Fruit fly (Drosophila melanogaster) whole organism, embryonic: ENCODE measurements around the gene CG9288.

Source experiments
- Abd-B ChIP-seq: fragments of 200-800 bp; sonication (Bioruptor generic); optimal IDR thresholded peaks from 2 replicates; lab custom pipeline; 2018; ENCODE audit warnings: missing biosample characterization, mild to moderate bottlenecking, missing genetic modification characterization, moderate library complexity
- Antp ChIP-seq: fragments of 200-800 bp; sonication (Bioruptor generic); optimal IDR thresholded peaks from 3 replicates; lab custom pipeline; 2016; ENCODE audit warnings: missing biosample characterization, missing genetic modification characterization
- B-H2 ChIP-seq: fragments of 200-800 bp; sonication (Bioruptor generic); optimal IDR thresholded peaks from 2 replicates; lab custom pipeline; 2018; ENCODE audit warnings: missing biosample characterization, mild to moderate bottlenecking, missing genetic modification characterization
- BtbVII ChIP-seq: fragments of 200-800 bp; sonication (Bioruptor generic); optimal IDR thresholded peaks from 3 replicates; lab custom pipeline; 2017; ENCODE audit warnings: missing biosample characterization, mild to moderate bottlenecking, missing genetic modification characterization
- CG10147 ChIP-seq: fragments of 200-800 bp; sonication (Bioruptor generic); optimal IDR thresholded peaks from 2 replicates; lab custom pipeline; 2019; ENCODE audit warnings: missing biosample characterization, mild to moderate bottlenecking, missing genetic modification characterization, moderate library complexity
- CG10274 ChIP-seq: fragments of 200-800 bp; sonication (Bioruptor generic); optimal IDR thresholded peaks from 3 replicates; lab custom pipeline; 2017; ENCODE audit warnings: missing biosample characterization, mild to moderate bottlenecking, missing genetic modification characterization
- CG1233 ChIP-seq: fragments of 200-800 bp; sonication (Bioruptor generic); optimal IDR thresholded peaks from 4 replicates; lab custom pipeline; 2018; ENCODE audit warnings: missing biosample characterization, mild to moderate bottlenecking, missing genetic modification characterization
- CG12769 ChIP-seq: fragments of 200-800 bp; sonication (Bioruptor generic); optimal IDR thresholded peaks from 2 replicates; lab custom pipeline; 2019; ENCODE audit warnings: missing biosample characterization, mild to moderate bottlenecking, missing genetic modification characterization, moderate library complexity
- CG13123 ChIP-seq: fragments of 200-800 bp; sonication (Bioruptor generic); optimal IDR thresholded peaks from 2 replicates; lab custom pipeline; 2016; ENCODE audit warnings: missing biosample characterization, missing genetic modification characterization
- CG14050 ChIP-seq: fragments of 200-800 bp; sonication (Bioruptor generic); IDR thresholded peaks from 3 replicates; pipeline ENCODE4 v1.3.6; 2022; ENCODE audit warnings: missing biosample characterization, missing genetic modification characterization
- CG15601 ChIP-seq: fragments of 200-800 bp; sonication (Bioruptor generic); optimal IDR thresholded peaks from 3 replicates; lab custom pipeline; 2019; ENCODE audit warnings: missing biosample characterization, mild to moderate bottlenecking, missing genetic modification characterization, moderate library complexity
- CG16813 ChIP-seq: fragments of 200-800 bp; sonication (Bioruptor generic); IDR thresholded peaks from 3 replicates; pipeline ENCODE4 v1.3.6; 2022; ENCODE audit warnings: missing biosample characterization, missing genetic modification characterization; ENCODE audit not compliant: partially characterized antibody
- CG32532 ChIP-seq: fragments of 200-800 bp; sonication (Bioruptor generic); IDR thresholded peaks from 2 replicates; pipeline ENCODE4 v1.3.6; 2022; ENCODE audit warnings: missing biosample characterization, missing genetic modification characterization
- CG3726 ChIP-seq: fragments of 200-800 bp; sonication (Bioruptor generic); IDR thresholded peaks from 3 replicates; pipeline ENCODE4, ENCODE4 v1.3.6; 2022; ENCODE audit warnings: missing biosample characterization, missing genetic modification characterization
- CG4424 ChIP-seq: fragments of 200-800 bp; sonication (Bioruptor generic); optimal IDR thresholded peaks from 3 replicates; lab custom pipeline; 2016; ENCODE audit warnings: missing biosample characterization, missing genetic modification characterization
- CG6854 ChIP-seq: fragments of 200-800 bp; sonication (Bioruptor generic); optimal IDR thresholded peaks from 3 replicates; lab custom pipeline; 2017; ENCODE audit warnings: missing biosample characterization, mild to moderate bottlenecking, missing genetic modification characterization
- CG9876 ChIP-seq: fragments of 200-800 bp; sonication (Bioruptor generic); optimal IDR thresholded peaks from 2 replicates; lab custom pipeline; 2016; ENCODE audit warnings: missing biosample characterization, missing genetic modification characterization
- Dfd ChIP-seq, 2 experiments: fragments of >200 bp; optimal IDR thresholded peaks; 2 replicates each; lab custom pipeline; 2017; ENCODE audit warnings: missing biosample characterization in 2 of 2, missing genetic modification characterization in 2 of 2
- Dll ChIP-seq: fragments of 200-800 bp; sonication (Bioruptor generic); IDR thresholded peaks from 4 replicates; pipeline ENCODE4 v1.3.6; 2022; ENCODE audit warnings: missing biosample characterization, missing genetic modification characterization; ENCODE audit not compliant: partially characterized antibody
- Dp ChIP-seq: fragments of 200-800 bp; sonication (Bioruptor generic); optimal IDR thresholded peaks from 2 replicates; lab custom pipeline; 2018; ENCODE audit warnings: missing biosample characterization, mild to moderate bottlenecking, missing genetic modification characterization, moderate library complexity
- Eip74EF ChIP-seq, 2 experiments: fragments of 200-800 bp in 1 of 2; fragments of >200 bp in 1 of 2; sonication (Bioruptor generic) in 1 of 2; optimal IDR thresholded peaks; 2 replicates each; lab custom pipeline; 2017 to 2019; ENCODE audit warnings: missing biosample characterization in 2 of 2, missing genetic modification characterization in 2 of 2, mild to moderate bottlenecking in 1 of 2, moderate library complexity in 1 of 2
- HLHmδ ChIP-seq: fragments of 200-800 bp; sonication (Bioruptor generic); optimal IDR thresholded peaks from 2 replicates; lab custom pipeline; 2018; ENCODE audit warnings: missing biosample characterization, mild to moderate bottlenecking, missing genetic modification characterization, moderate library complexity
- Mrtf ChIP-seq: fragments of 200-800 bp; sonication (Bioruptor generic); IDR thresholded peaks from 3 replicates; pipeline ENCODE4 v1.3.6; 2022; ENCODE audit warnings: missing biosample characterization, missing genetic modification characterization
- NC2β ChIP-seq: fragments of 200-800 bp; sonication (Bioruptor generic); optimal IDR thresholded peaks from 2 replicates; lab custom pipeline; 2016; ENCODE audit warnings: missing biosample characterization, missing genetic modification characterization
- Six4 ChIP-seq: fragments of 200-800 bp; sonication (Bioruptor generic); optimal IDR thresholded peaks from 2 replicates; lab custom pipeline; 2016; ENCODE audit warnings: missing biosample characterization, missing genetic modification characterization
- Sry-β ChIP-seq: fragments of 200-800 bp; sonication (Bioruptor generic); optimal IDR thresholded peaks from 2 replicates; lab custom pipeline; 2018; ENCODE audit warnings: missing biosample characterization, mild to moderate bottlenecking, missing genetic modification characterization, moderate library complexity
- Tbp ChIP-seq: fragments of >200 bp; optimal IDR thresholded peaks from 2 replicates; lab custom pipeline; 2018; ENCODE audit warnings: missing biosample characterization, missing genetic modification characterization
- Usf ChIP-seq: fragments of 200-800 bp; sonication (Bioruptor generic); optimal IDR thresholded peaks from 2 replicates; lab custom pipeline; 2017; ENCODE audit warnings: missing genotype, missing biosample characterization, missing genetic modification characterization
- al ChIP-seq: fragments of 200-800 bp; sonication (Bioruptor generic); IDR thresholded peaks from 2 replicates; pipeline ENCODE4 v1.3.6; 2022; ENCODE audit warnings: missing biosample characterization, missing genetic modification characterization
- ap ChIP-seq: fragments of 200-800 bp; sonication (Bioruptor generic); IDR thresholded peaks from 2 replicates; pipeline ENCODE4 v1.3.6; 2022; ENCODE audit warnings: missing biosample characterization, missing genetic modification characterization
- ash1 ChIP-seq: fragments of 200-800 bp; sonication (Bioruptor generic); optimal IDR thresholded peaks from 2 replicates; lab custom pipeline; 2018; ENCODE audit warnings: missing biosample characterization, mild to moderate bottlenecking, missing genetic modification characterization
- bcd ChIP-seq: fragments of 200-800 bp; sonication (Bioruptor generic); optimal IDR thresholded peaks from 2 replicates; lab custom pipeline; 2017; ENCODE audit warnings: missing biosample characterization, mild to moderate bottlenecking, missing genetic modification characterization
- dati ChIP-seq: fragments of 200-800 bp; sonication (Bioruptor generic); IDR thresholded peaks from 2 replicates; pipeline ENCODE4 v1.3.6; 2022; ENCODE audit warnings: missing biosample characterization, missing genetic modification characterization
- disco-r ChIP-seq: fragments of 200-800 bp; sonication (Bioruptor generic); optimal IDR thresholded peaks from 2 replicates; lab custom pipeline; 2016; ENCODE audit warnings: missing biosample characterization, missing genetic modification characterization
- gcm2 ChIP-seq: fragments of 200-800 bp; sonication (Bioruptor generic); optimal IDR thresholded peaks from 2 replicates; lab custom pipeline; 2016; ENCODE audit warnings: missing biosample characterization, missing genetic modification characterization
- klu ChIP-seq: fragments of 200-800 bp; sonication (Bioruptor generic); IDR thresholded peaks from 2 replicates; pipeline ENCODE4 v1.3.6; 2022; ENCODE audit warnings: missing biosample characterization, missing genetic modification characterization
- lab ChIP-seq: fragments of 200-800 bp; sonication (Bioruptor generic); optimal IDR thresholded peaks from 3 replicates; lab custom pipeline; 2017; ENCODE audit warnings: missing biosample characterization, missing genetic modification characterization, mild to moderate bottlenecking, moderate library complexity, missing genetic modification reagents
- lbe ChIP-seq: fragments of 200-800 bp; sonication (Bioruptor generic); optimal IDR thresholded peaks from 2 replicates; lab custom pipeline; 2016; ENCODE audit warnings: missing biosample characterization, mild to moderate bottlenecking, missing genetic modification characterization
- luna ChIP-seq: fragments of 200-800 bp; sonication (Bioruptor generic); optimal IDR thresholded peaks from 2 replicates; lab custom pipeline; 2016; ENCODE audit warnings: missing biosample characterization, missing genetic modification characterization
- mld ChIP-seq: fragments of 200-800 bp; sonication (Bioruptor generic); IDR thresholded peaks from 3 replicates; pipeline ENCODE4 v1.3.6; 2022; ENCODE audit warnings: missing biosample characterization, missing genetic modification characterization; ENCODE audit not compliant: partially characterized antibody
- nau ChIP-seq: fragments of 200-800 bp; sonication (Bioruptor generic); optimal IDR thresholded peaks from 3 replicates; lab custom pipeline; 2017; ENCODE audit warnings: missing biosample characterization, mild to moderate bottlenecking, missing genetic modification characterization, missing genetic modification reagents
- nmo ChIP-seq: fragments of 200-800 bp; sonication (Bioruptor generic); optimal IDR thresholded peaks from 2 replicates; lab custom pipeline; 2018; ENCODE audit warnings: missing biosample characterization, mild to moderate bottlenecking, missing genetic modification characterization, moderate library complexity
- sisA ChIP-seq: fragments of 200-800 bp; sonication (Bioruptor generic); IDR thresholded peaks from 2 replicates; pipeline ENCODE4 v1.3.6; 2022; ENCODE audit warnings: missing biosample characterization, missing genetic modification characterization
- sug ChIP-seq: fragments of 200-800 bp; optimal IDR thresholded peaks from 2 replicates; lab custom pipeline; 2019; ENCODE audit warnings: missing biosample characterization, mild to moderate bottlenecking, missing genetic modification characterization, moderate library complexity
- tgo ChIP-seq: fragments of 200-800 bp; sonication (Bioruptor generic); IDR thresholded peaks from 3 replicates; pipeline ENCODE4 v1.3.6; 2022; ENCODE audit warnings: missing biosample characterization, missing genetic modification characterization
- trem ChIP-seq: fragments of 200-800 bp; optimal IDR thresholded peaks from 3 replicates; lab custom pipeline; 2019; ENCODE audit warnings: missing biosample characterization, mild to moderate bottlenecking, missing genetic modification characterization, moderate library complexity
- zen2 ChIP-seq: fragments of 200-800 bp; sonication (Bioruptor generic); IDR thresholded peaks from 3 replicates; pipeline ENCODE4 v1.3.6; 2022; ENCODE audit warnings: missing biosample characterization, missing genetic modification characterization; ENCODE audit not compliant: partially characterized antibody
- zf30C ChIP-seq: fragments of 200-800 bp; sonication (Bioruptor generic); optimal IDR thresholded peaks from 3 replicates; lab custom pipeline; 2018; ENCODE audit warnings: missing biosample characterization, mild to moderate bottlenecking, missing genetic modification characterization

Gene CG9288

DNA sequence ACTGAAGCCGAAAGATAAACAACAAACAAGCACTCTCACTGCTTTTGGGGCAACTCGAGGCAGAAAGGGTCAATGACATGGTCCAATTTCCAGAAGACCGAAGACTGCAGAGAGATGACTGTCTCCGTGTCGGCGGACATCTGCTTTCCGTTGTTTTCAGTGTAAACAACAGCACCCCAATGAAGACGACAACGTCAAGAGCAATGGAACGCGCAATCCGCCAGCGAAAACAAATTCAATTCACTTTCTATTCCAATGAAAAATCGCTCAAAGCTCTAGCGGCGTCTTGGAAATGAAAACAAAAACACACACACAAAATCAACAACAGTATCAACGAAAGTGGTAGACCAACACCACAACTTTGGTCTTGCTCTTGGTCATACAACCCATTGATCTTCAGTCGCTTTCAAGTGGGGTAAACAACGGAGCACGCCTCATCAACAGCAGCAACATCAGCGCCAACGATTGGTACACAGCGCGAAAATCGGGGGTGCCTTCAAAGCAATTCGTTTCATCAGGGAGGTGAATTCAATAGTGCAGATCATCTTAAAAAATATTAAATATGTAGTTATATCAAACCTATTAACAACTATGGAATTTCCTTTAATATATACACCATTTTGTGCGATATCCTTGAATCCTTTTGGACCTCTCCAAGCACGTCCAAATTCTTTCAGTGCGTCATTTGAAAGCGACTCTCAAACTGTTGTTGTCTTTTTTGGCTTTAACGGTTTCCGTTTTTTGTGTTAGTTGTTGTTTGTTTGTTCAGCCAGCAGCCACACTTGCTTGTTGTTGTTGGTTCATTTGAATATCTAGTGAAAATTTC lies 38.3 kb downstream of the CG9288 start (continued):
- TF ChIP-seq tgo (GFP tag; lab: Robert Waterston, UW) (peak; percentile 65; the same call in 2 of the 3 replicates), al (no peak), CG32532 (GFP tag; lab: Robert Waterston, UW) (no peak; the same call in 1 of the 2 replicates), nmo (peak; percentile 88), HLHmδ (no peak), CG14050 (GFP tag; lab: Robert Waterston, UW) (no peak; the same call in 1 of the 3 replicates), bcd (GFP tag; lab: Kevin White, UChicago) (peak; percentile 33), nau (peak; percentile 30), CG16813 (GFP tag; lab: Robert Waterston, UW) (no peak), sisA (GFP tag; lab: Robert Waterston, UW) (peak; percentile 72), zen2 (GFP tag; lab: Robert Waterston, UW) (no peak), Mrtf (0 out of 3 replicates have a peak, but pooled peaks have one; percentile 22), sug (tag; lab: Kevin White, UChicago) (peak; percentile 18), NC2β (no peak), CG10147 (GFP tag; lab: Kevin White, UChicago) (no peak), BtbVII (no peak), ash1 (GFP tag; lab: Kevin White, UChicago) (no peak), Dll (no peak), CG9876 (GFP tag; lab: Kevin White, UChicago) (no peak), Antp (GFP tag; lab: Kevin White, UChicago) (peak; percentile 2), CG3726 (peak; percentile 48; the same call in 1 of the 3 replicates), Dfd (GFP tag; optimal IDR thresholded peaks at IDR 0.05; lab: Kevin White, UChicago) (no peak), B-H2 (GFP tag; lab: Kevin White, UChicago) (no peak), Abd-B (GFP tag; lab: Kevin White, UChicago) (peak; percentile 53), Usf (GFP tag; lab: Kevin White, UChicago) (peak; percentile 7), mld (GFP tag; lab: Robert Waterston, UW) (no peak), CG6854 (GFP tag; lab: Kevin White, UChicago) (no peak), Sry-β (GFP tag; lab: Kevin White, UChicago) (peak; percentile 26), disco-r (GFP tag; lab: Kevin White, UChicago) (no peak), lab (GFP tag; lab: Kevin White, UChicago) (peak; percentile 47), trem (peak; percentile 37), CG15601 (tag; lab: Kevin White, UChicago) (peak; percentile 66), ap (no peak; the same call in 1 of the 2 replicates), Eip74EF (GFP tag; optimal IDR thresholded peaks at IDR 0.05; lab: Kevin White, UChicago) (peak in 1 of 2 experiments; percentile 80), Dp (GFP tag; lab: Kevin White, UChicago) (no peak), CG4424 (GFP tag; lab: Kevin White, UChicago) (peak; percentile 65), dati (GFP tag; lab: Robert Waterston, UW) (peak; percentile 34; the same call in 1 of the 2 replicates), CG1233 (GFP tag; lab: Kevin White, UChicago) (peak; percentile 4), klu (GFP tag; lab: Robert Waterston, UW) (no peak), lbe (GFP tag; lab: Kevin White, UChicago) (no peak), zf30C (peak; percentile 23), Six4 (GFP tag; lab: Kevin White, UChicago) (peak; percentile 36), CG10274 (GFP tag; lab: Kevin White, UChicago) (no peak), Tbp (GFP tag; lab: Kevin White, UChicago) (no peak), luna (no peak), CG12769 (no peak), gcm2 (no peak), CG13123 (GFP tag; lab: Kevin White, UChicago) (no peak)
